Fruit fly (Drosophila melanogaster) whole organism, prepupa: Measurements from ENCODE around the gene Tmf.

Experiments used
- CG10631 ChIP-seq: fragments of 200-800 bp; sonication (Bioruptor generic); optimal IDR thresholded peaks from 2 replicates; lab custom pipeline; 2016; ENCODE audit warnings: missing biosample characterization, missing genetic modification characterization
- CG10669 ChIP-seq: fragments of 200-800 bp; sonication (Bioruptor generic); optimal IDR thresholded peaks from 3 replicates; lab custom pipeline; 2018; ENCODE audit warnings: missing biosample characterization, mild to moderate bottlenecking, missing genetic modification characterization, moderate library complexity
- CG11294 ChIP-seq: fragments of 200-800 bp; sonication (Bioruptor generic); IDR thresholded peaks from 2 replicates; pipeline ENCODE4 v1.3.6; 2022; ENCODE audit warnings: missing biosample characterization, missing genetic modification characterization
- CG11762 ChIP-seq: fragments of 200-800 bp; sonication (Bioruptor generic); optimal IDR thresholded peaks from 3 replicates; lab custom pipeline; 2016; ENCODE audit warnings: missing biosample characterization, missing genetic modification characterization; ENCODE audit not compliant: insufficient read depth
- CG11902 ChIP-seq: fragments of 200-800 bp; sonication (Bioruptor generic); optimal IDR thresholded peaks from 3 replicates; lab custom pipeline; 2016; ENCODE audit warnings: missing biosample characterization, missing genetic modification characterization
- CG15336 ChIP-seq: fragments of 200-800 bp; sonication (Bioruptor generic); IDR thresholded peaks from 2 replicates; pipeline ENCODE4 v1.3.6; 2022; ENCODE audit warnings: missing biosample characterization, missing genetic modification characterization
- CG1621 ChIP-seq: fragments of 200-800 bp; sonication (Bioruptor generic); optimal IDR thresholded peaks from 3 replicates; lab custom pipeline; 2018; ENCODE audit warnings: missing biosample characterization, mild to moderate bottlenecking, missing genetic modification characterization
- CG3032 ChIP-seq: fragments of 200-800 bp; optimal IDR thresholded peaks from 2 replicates; lab custom pipeline; 2019; ENCODE audit warnings: missing biosample characterization, mild to moderate bottlenecking, missing genetic modification characterization, moderate library complexity
- CG32006 ChIP-seq: fragments of 200-800 bp; sonication (Bioruptor generic); optimal IDR thresholded peaks from 3 replicates; lab custom pipeline; 2017; ENCODE audit warnings: missing biosample characterization, mild to moderate bottlenecking, missing genetic modification characterization
- CG34406 ChIP-seq: fragments of 200-800 bp; sonication (Bioruptor generic); optimal IDR thresholded peaks from 3 replicates; lab custom pipeline; 2016; ENCODE audit warnings: missing biosample characterization, missing genetic modification characterization
- CG4318 ChIP-seq: fragments of 200-800 bp; sonication (Bioruptor generic); optimal IDR thresholded peaks from 3 replicates; lab custom pipeline; 2017; ENCODE audit warnings: missing biosample characterization, mild to moderate bottlenecking, missing genetic modification characterization
- CG6163 ChIP-seq: fragments of 200-800 bp; sonication (Bioruptor generic); IDR thresholded peaks from 3 replicates; pipeline ENCODE4 v1.3.6; 2022; ENCODE audit warnings: missing biosample characterization, missing genetic modification characterization
- CG6276 ChIP-seq: fragments of 200-800 bp; sonication (Bioruptor generic); optimal IDR thresholded peaks from 2 replicates; lab custom pipeline; 2017; ENCODE audit warnings: missing biosample characterization, mild to moderate bottlenecking, missing genetic modification characterization
- CG6808 ChIP-seq: fragments of 200-800 bp; sonication (Bioruptor generic); optimal IDR thresholded peaks from 3 replicates; lab custom pipeline; 2017; ENCODE audit warnings: missing biosample characterization, missing genetic modification characterization, mild to moderate bottlenecking, moderate library complexity, missing genetic modification reagents
- CG6854 ChIP-seq: fragments of 200-800 bp; sonication (Bioruptor generic); optimal IDR thresholded peaks from 2 replicates; lab custom pipeline; 2017; ENCODE audit warnings: missing biosample characterization, mild to moderate bottlenecking, missing genetic modification characterization
- CG7368 ChIP-seq: fragments of 200-800 bp; sonication (Bioruptor generic); optimal IDR thresholded peaks from 3 replicates; lab custom pipeline; 2016; ENCODE audit warnings: missing biosample characterization, missing genetic modification characterization
- CG8119 ChIP-seq: fragments of 200-800 bp; sonication (Bioruptor generic); IDR thresholded peaks from 3 replicates; pipeline ENCODE4 v1.3.6; 2022; ENCODE audit warnings: missing biosample characterization, missing genetic modification characterization
- CG8319 ChIP-seq: fragments of 200-800 bp; sonication (Bioruptor generic); optimal IDR thresholded peaks from 3 replicates; lab custom pipeline; 2016; ENCODE audit warnings: missing biosample characterization, missing genetic modification characterization
- CG8632 ChIP-seq: fragments of 200-800 bp; sonication (Bioruptor generic); optimal IDR thresholded peaks from 3 replicates; lab custom pipeline; 2016; ENCODE audit warnings: missing biosample characterization, missing genetic modification characterization
- CG9139 ChIP-seq: fragments of 200-800 bp; sonication (Bioruptor generic); optimal IDR thresholded peaks from 3 replicates; lab custom pipeline; 2017; ENCODE audit warnings: missing biosample characterization, mild to moderate bottlenecking, missing genetic modification characterization
- Eip75B ChIP-seq: fragments of 200-800 bp; sonication (Bioruptor generic); optimal IDR thresholded peaks from 3 replicates; lab custom pipeline; 2016; ENCODE audit warnings: missing biosample characterization, missing genetic modification characterization
- Eip78C ChIP-seq: fragments of 200-800 bp; sonication (Bioruptor generic); peaks from one replicate; lab custom pipeline; 2016; ENCODE audit warnings: missing biosample characterization, missing genetic modification characterization
- Ets21C ChIP-seq: fragments of 200-800 bp; sonication (Bioruptor generic); optimal IDR thresholded peaks from 3 replicates; lab custom pipeline; 2016; ENCODE audit warnings: missing biosample characterization, missing genetic modification characterization
- Gug ChIP-seq: fragments of 200-800 bp; sonication (Bioruptor generic); IDR thresholded peaks from 2 replicates; pipeline ENCODE4 v1.3.6; 2022; ENCODE audit warnings: missing biosample characterization, missing genetic modification characterization
- Hr38 ChIP-seq: sonication (Bioruptor generic); optimal IDR thresholded peaks from 2 replicates; lab custom pipeline; 2016; ENCODE audit warnings: missing biosample characterization, missing genetic modification characterization
- Hr39 ChIP-seq: fragments of 200-800 bp; sonication (Bioruptor generic); optimal IDR thresholded peaks from 2 replicates; lab custom pipeline; 2016; ENCODE audit warnings: missing biosample characterization, missing genetic modification characterization
- Lpt ChIP-seq: fragments of 200-800 bp; sonication (Bioruptor generic); optimal IDR thresholded peaks from 3 replicates; lab custom pipeline; 2016; ENCODE audit warnings: missing biosample characterization, missing genetic modification characterization
- Met ChIP-seq: fragments of 200-800 bp; sonication (Bioruptor generic); optimal IDR thresholded peaks from 3 replicates; lab custom pipeline; 2016; ENCODE audit warnings: missing biosample characterization, missing genetic modification characterization
- OdsH ChIP-seq: fragments of 200-800 bp; sonication (Bioruptor generic); optimal IDR thresholded peaks from 3 replicates; lab custom pipeline; 2016; ENCODE audit warnings: missing biosample characterization, missing genetic modification characterization
- Smox ChIP-seq: fragments of 200-800 bp; sonication (Bioruptor generic); optimal IDR thresholded peaks from 3 replicates; lab custom pipeline; 2016; ENCODE audit warnings: missing biosample characterization, missing genetic modification characterization
- Sox102F ChIP-seq: fragments of 200-800 bp; sonication (Bioruptor generic); optimal IDR thresholded peaks from 2 replicates; lab custom pipeline; 2016; ENCODE audit warnings: missing biosample characterization, mild to moderate bottlenecking, missing genetic modification characterization
- Sox14 ChIP-seq: fragments of 200-800 bp; sonication (Bioruptor generic); optimal IDR thresholded peaks from 3 replicates; lab custom pipeline; 2016; ENCODE audit warnings: missing biosample characterization, missing genetic modification characterization
- Sox15 ChIP-seq: fragments of 200-800 bp; sonication (Bioruptor generic); optimal IDR thresholded peaks from 3 replicates; lab custom pipeline; 2016; ENCODE audit warnings: missing biosample characterization, missing genetic modification characterization
- achi ChIP-seq: fragments of 200-800 bp; sonication (Bioruptor generic); optimal IDR thresholded peaks from 3 replicates; lab custom pipeline; 2016; ENCODE audit warnings: missing biosample characterization, missing genetic modification characterization
- acj6 ChIP-seq: fragments of 200-800 bp; sonication (Bioruptor generic); optimal IDR thresholded peaks from 3 replicates; lab custom pipeline; 2016; ENCODE audit warnings: missing biosample characterization, missing genetic modification characterization
- dac ChIP-seq: fragments of 200-800 bp; sonication (Bioruptor generic); optimal IDR thresholded peaks from 2 replicates; lab custom pipeline; 2017; ENCODE audit warnings: missing biosample characterization, mild to moderate bottlenecking, missing genetic modification characterization
- dsx ChIP-seq: fragments of 200-800 bp; optimal IDR thresholded peaks from 3 replicates; lab custom pipeline; 2019; ENCODE audit warnings: missing biosample characterization, mild to moderate bottlenecking, missing genetic modification characterization, moderate library complexity; ENCODE audit not compliant: poor library complexity, severe bottlenecking
- eg ChIP-seq: fragments of 200-800 bp; sonication (Bioruptor generic); IDR thresholded peaks from 3 replicates; pipeline ENCODE4 v1.3.6; 2022; ENCODE audit warnings: missing biosample characterization, missing genetic modification characterization
- esn ChIP-seq: fragments of 200-800 bp; sonication (Bioruptor generic); optimal IDR thresholded peaks from 2 replicates; lab custom pipeline; 2016; ENCODE audit warnings: missing biosample characterization, mild to moderate bottlenecking, missing genetic modification characterization, moderate library complexity
- fd59A ChIP-seq: fragments of 200-800 bp; sonication (Bioruptor generic); optimal IDR thresholded peaks from 2 replicates; lab custom pipeline; 2017; ENCODE audit warnings: missing biosample characterization, mild to moderate bottlenecking, missing genetic modification characterization, missing genetic modification reagents
- fkh ChIP-seq: fragments of 200-800 bp; sonication (Bioruptor generic); optimal IDR thresholded peaks from 3 replicates; lab custom pipeline; 2017; ENCODE audit warnings: missing biosample characterization, mild to moderate bottlenecking, missing genetic modification characterization, moderate library complexity
- lz ChIP-seq: fragments of 200-800 bp; sonication (Bioruptor generic); optimal IDR thresholded peaks from 3 replicates; lab custom pipeline; 2016; ENCODE audit warnings: missing biosample characterization, missing genetic modification characterization
- net ChIP-seq: fragments of 200-800 bp; sonication (Bioruptor generic); optimal IDR thresholded peaks from 3 replicates; lab custom pipeline; 2016; ENCODE audit warnings: missing biosample characterization, missing genetic modification characterization
- pdm3 ChIP-seq: fragments of 200-800 bp; sonication (Bioruptor generic); optimal IDR thresholded peaks from 3 replicates; lab custom pipeline; 2016; ENCODE audit warnings: missing biosample characterization, missing genetic modification characterization
- salr ChIP-seq, 2 experiments: fragments of 200-800 bp; sonication (Bioruptor generic); optimal IDR thresholded peaks; 3 replicates each; lab custom pipeline; 2016 to 2018; ENCODE audit warnings: missing biosample characterization in 2 of 2, missing genetic modification characterization in 2 of 2, mild to moderate bottlenecking in 1 of 2
- spab ChIP-seq: fragments of 200-800 bp; sonication (Bioruptor generic); optimal IDR thresholded peaks from 2 replicates; lab custom pipeline; 2017; ENCODE audit warnings: missing biosample characterization, mild to moderate bottlenecking, missing genetic modification characterization, missing genetic modification reagents
- ss ChIP-seq, 2 experiments: fragments of 200-800 bp; sonication (Bioruptor generic); optimal IDR thresholded peaks; 2 replicates in 1 of 2; 3 replicates in 1 of 2; lab custom pipeline; 2017 to 2018; ENCODE audit warnings: mild to moderate bottlenecking in 2 of 2, missing biosample characterization in 2 of 2, missing genetic modification characterization in 2 of 2, moderate library complexity in 1 of 2
- svp ChIP-seq: fragments of 200-800 bp; sonication (Bioruptor generic); peaks from one replicate; lab custom pipeline; 2016; ENCODE audit warnings: missing biosample characterization, missing genetic modification characterization
- topi ChIP-seq: fragments of 200-800 bp; sonication (Bioruptor generic); optimal IDR thresholded peaks from 3 replicates; lab custom pipeline; 2016; ENCODE audit warnings: missing biosample characterization, missing genetic modification characterization
- vri ChIP-seq: fragments of 200-800 bp; sonication (Bioruptor generic); optimal IDR thresholded peaks from 3 replicates; lab custom pipeline; 2016; ENCODE audit warnings: missing biosample characterization, mild to moderate bottlenecking, missing genetic modification characterization

Tmf gene

dm6 chrX:6804485-6805295 lies 39.5 kb upstream of the Tmf start:
- TF ChIP-seq CG8119 = peak; percentile 98
- peak; percentile 95 for TF ChIP-seq esn (GFP tag; lab: Kevin White, UChicago)
- peak; percentile 65 for TF ChIP-seq CG3032 (tag; lab: Kevin White, UChicago)
- TF ChIP-seq Sox15 = peak; percentile 87
- TF ChIP-seq eg = peak; percentile 98
- peak; percentile 95 for TF ChIP-seq OdsH
- TF ChIP-seq CG11294 = peak; percentile 94
- TF ChIP-seq CG7368 (GFP tag; lab: Kevin White, UChicago) = peak; percentile 78
- TF ChIP-seq CG1621 (tag; lab: Kevin White, UChicago) = peak; percentile 75
- peak; percentile 93 for TF ChIP-seq acj6 (GFP tag; lab: Kevin White, UChicago)
- peak; percentile 94 for TF ChIP-seq Smox
- TF ChIP-seq Gug = peak; percentile 91
- no peak for TF ChIP-seq CG9139 (GFP tag; lab: Kevin White, UChicago)
- TF ChIP-seq CG8632 (GFP tag; lab: Kevin White, UChicago) = peak; percentile 92
- TF ChIP-seq vri (GFP tag; lab: Kevin White, UChicago) = peak; percentile 93
- peak; percentile 83 for TF ChIP-seq CG8319
- TF ChIP-seq CG6276 (GFP tag; lab: Kevin White, UChicago) = peak; percentile 92
- peak; percentile 61 for TF ChIP-seq CG6808
- TF ChIP-seq CG15336 (GFP tag; lab: Robert Waterston, UW) = peak; percentile 97
- TF ChIP-seq Sox14 = peak; percentile 95
- TF ChIP-seq Eip78C = peak; percentile 98
- peak; percentile 80 for TF ChIP-seq CG10669
- TF ChIP-seq Hr39 (GFP tag; lab: Kevin White, UChicago) = peak; percentile 96
- TF ChIP-seq CG4318 (GFP tag; lab: Kevin White, UChicago) = peak; percentile 88
- peak; percentile 93 for TF ChIP-seq topi (GFP tag; lab: Kevin White, UChicago)
- peak; percentile 17 for TF ChIP-seq CG6854 (GFP tag; lab: Kevin White, UChicago)
- peak; percentile 96 for TF ChIP-seq pdm3
- peak; percentile 90 for TF ChIP-seq Lpt (GFP tag; lab: Kevin White, UChicago)
- TF ChIP-seq dsx = peak; percentile 79
- TF ChIP-seq fkh (GFP tag; lab: Kevin White, UChicago) = no peak
- TF ChIP-seq net (GFP tag; lab: Kevin White, UChicago) = peak; percentile 94
- peak; percentile 91 for TF ChIP-seq CG10631 (GFP tag; lab: Kevin White, UChicago)
- TF ChIP-seq CG11762 = peak; percentile 71
- TF ChIP-seq Met (GFP tag; lab: Kevin White, UChicago) = peak; percentile 95
- peak; percentile 94 for TF ChIP-seq lz (GFP tag; lab: Kevin White, UChicago)
- TF ChIP-seq fd59A (GFP tag; lab: Kevin White, UChicago) = peak; percentile 72
- no peak for TF ChIP-seq spab
- peak; percentile 95 for TF ChIP-seq CG32006 (GFP tag; lab: Kevin White, UChicago)
- peak; percentile 76 for TF ChIP-seq CG11902 (GFP tag; lab: Kevin White, UChicago)
- TF ChIP-seq achi (GFP tag; lab: Kevin White, UChicago) = peak; percentile 91
- TF ChIP-seq dac = peak; percentile 87
- TF ChIP-seq svp (GFP tag; lab: Kevin White, UChicago) = peak; percentile 97
- peak; percentile 93 for TF ChIP-seq Ets21C (GFP tag; lab: Kevin White, UChicago)
- peak; percentile 88 for TF ChIP-seq CG34406 (GFP tag; lab: Kevin White, UChicago)
- TF ChIP-seq Hr38 (GFP tag; lab: Kevin White, UChicago) = peak; percentile 78
- TF ChIP-seq CG6163 (GFP tag; lab: Robert Waterston, UW) = peak; percentile 97
- TF ChIP-seq salr (GFP tag; optimal IDR thresholded peaks at IDR 0.05; lab: Kevin White, UChicago) = peak; percentile 73 to 83
- TF ChIP-seq ss (GFP tag; optimal IDR thresholded peaks at IDR 0.05; lab: Kevin White, UChicago) = peak; percentile 67 to 75
- peak; percentile 88 for TF ChIP-seq Eip75B
- peak; percentile 95 for TF ChIP-seq Sox102F (GFP tag; lab: Kevin White, UChicago)
